Worm (Caenorhabditis elegans): Measurements from ENCODE around the gene srz-38.

DNA sequence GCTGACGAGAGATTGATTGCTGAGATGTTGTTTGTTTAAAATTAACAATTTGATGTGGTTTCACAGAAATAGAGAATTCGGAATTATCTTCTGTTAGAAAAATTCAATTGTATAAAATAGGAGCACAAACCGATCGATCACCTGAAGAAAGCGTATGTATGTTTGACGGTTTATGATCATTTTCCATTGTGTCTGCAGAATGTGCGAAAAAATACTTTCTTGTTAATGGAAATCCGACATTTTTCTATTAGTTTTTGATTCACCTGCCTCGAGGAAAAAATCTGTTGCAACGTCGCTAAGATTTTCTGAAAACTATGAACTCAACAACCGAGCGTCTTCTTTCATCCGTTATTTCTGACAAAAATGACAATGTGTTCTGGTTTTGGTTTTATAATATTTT lies 1.6 kb downstream of the srz-38 start, which contains the start of gene C35D6.13:
- TF ChIP-seq unc-39 (tag; optimal IDR thresholded peaks at IDR 0.05) (no peak), elt-3 (tag; optimal IDR thresholded peaks at IDR 0.05) (no peak), ztf-11 (tag; optimal IDR thresholded peaks at IDR 0.05) (no peak), nfya-1 (tag; optimal IDR thresholded peaks at IDR 0.05; ENCODE audit: insufficient read depth) (no peak), nhr-11 (tag; optimal IDR thresholded peaks at IDR 0.05) (no peak)
